Worm (Caenorhabditis elegans) whole organism, L4/young adult: ENCODE results near the gene R11.3.
"Not testable (repeated sequence)": the region's sequence is repeated elsewhere in the genome, so short reads cannot be mapped to it uniquely, and the experiment has no call there.

Experiments
- W03F9.2 ChIP-seq: fragments of 150-350 bp; optimal IDR thresholded peaks from 2 replicates; lab custom pipeline; 2014; ENCODE audit warnings: missing biosample characterization, missing genetic modification characterization
- dao-5 ChIP-seq: sonication (generic microtip); optimal IDR thresholded peaks from 2 replicates; lab custom pipeline; 2016; ENCODE audit warnings: missing genotype, missing genetic modification characterization, moderate library complexity, missing compliant biosample characterization
- him-1 ChIP-seq: sonication (generic microtip); optimal IDR thresholded peaks from 2 replicates; lab custom pipeline; 2016; ENCODE audit warnings: missing genotype, missing genetic modification reagents, missing genetic modification characterization, missing compliant biosample characterization

Gene R11.3

DNA sequence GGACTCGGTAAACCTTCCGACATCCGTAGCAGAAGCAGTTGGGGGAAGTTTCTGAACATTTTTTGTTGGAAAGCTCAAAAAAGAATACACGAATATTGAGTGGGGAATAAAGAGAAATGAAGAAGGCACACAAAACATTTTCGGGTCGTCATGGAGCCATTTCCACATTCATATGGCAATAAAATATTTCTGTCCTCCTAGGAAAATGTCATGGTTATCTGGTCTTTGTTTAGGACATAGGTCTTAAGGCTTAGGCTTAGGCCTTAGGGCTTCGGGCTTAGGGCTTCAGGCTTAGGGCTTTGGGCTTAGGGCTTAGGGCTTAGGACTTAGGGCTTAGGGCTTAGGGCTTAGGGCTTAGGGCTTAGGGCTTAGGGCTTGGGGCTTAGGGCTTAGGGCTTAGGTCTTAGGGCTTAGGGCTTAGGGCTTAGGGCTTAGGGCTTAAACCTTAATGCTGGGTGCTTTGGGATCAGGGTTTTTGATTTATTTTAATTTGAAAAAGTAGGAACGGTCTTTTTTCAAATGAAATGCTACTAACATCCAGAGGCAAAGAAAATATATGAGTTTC, at the start of gene R11.3:
Gene R11.3 (minus strand): TSS at position 51 of the 565 bp plus-strand sequence.
- TF ChIP-seq him-1 (no peak), dao-5 (tag; lab: Kevin White, UChicago) (no peak)

DNA sequence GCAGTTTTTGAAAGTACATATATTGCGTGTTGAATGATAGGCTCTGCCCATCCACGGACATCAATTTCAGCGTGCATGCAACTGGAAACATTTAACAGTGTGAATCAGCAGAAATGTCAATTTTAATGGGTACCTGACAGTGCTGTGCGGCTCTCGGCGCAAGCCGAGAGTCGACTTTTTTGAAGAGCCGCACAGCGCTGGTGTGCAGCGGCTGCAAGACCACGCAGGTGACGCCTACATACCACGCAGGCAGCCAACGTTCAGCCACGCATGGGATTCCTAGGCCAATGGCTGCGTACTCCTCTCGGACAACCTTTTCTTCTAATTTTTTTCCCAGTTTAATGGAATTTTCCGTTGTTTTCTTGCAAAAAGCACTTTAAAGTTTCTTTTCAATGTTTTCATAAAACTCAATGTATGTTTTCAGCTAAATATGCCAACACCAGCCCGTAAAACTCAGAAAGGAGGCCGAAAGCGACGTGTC, 45.8 kb upstream of the R11.3 start, which contains the start of gene W10G6.1:
Gene W10G6.1 (plus strand): TSS at position 431 of the 481 bp plus-strand sequence.
- no peak for TF ChIP-seq W03F9.2 (tag; lab: Kevin White, UChicago)
- no peak for TF ChIP-seq him-1

ce11 chrX:16243129-16243528, 44.1 kb upstream of the R11.3 start:
- TF ChIP-seq him-1 (no peak), W03F9.2 (tag; lab: Kevin White, UChicago) (no peak), dao-5 (tag; lab: Kevin White, UChicago) (no peak)

ce11 chrX:16240626-16241025, 41.6 kb upstream of the R11.3 start:
- TF ChIP-seq dao-5 (tag; lab: Kevin White, UChicago): no peak
- TF ChIP-seq W03F9.2 (tag; lab: Kevin White, UChicago): no peak
- no peak for TF ChIP-seq him-1

ce11 chrX:16228622-16229021, 29.6 kb upstream of the R11.3 start, which contains the start of gene F23A7.5:
Gene F23A7.5, plus strand, starts transcription at chrX:16228922.
- TF ChIP-seq dao-5 (tag; lab: Kevin White, UChicago) (no peak), him-1 (no peak), W03F9.2 (tag; lab: Kevin White, UChicago) (no peak)

DNA sequence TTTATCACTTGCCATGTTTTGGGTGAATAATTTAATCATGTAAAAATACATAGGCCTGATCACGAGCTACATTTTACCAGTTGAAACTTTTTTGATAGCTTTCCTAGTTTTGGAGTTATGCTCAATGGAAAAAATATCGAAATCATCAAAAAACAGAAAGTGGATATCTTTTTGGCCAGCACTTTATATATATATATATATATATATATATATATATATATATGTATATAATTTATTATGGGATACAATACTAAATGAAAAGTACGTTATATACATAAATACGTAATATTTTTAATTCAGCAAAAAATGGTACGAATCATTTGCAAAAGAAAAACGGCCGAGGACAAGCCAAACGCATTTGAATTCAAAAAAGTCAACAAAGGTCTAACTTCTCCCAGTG, 20.7 kb upstream of the R11.3 start, which contains the start of gene F23A7.3:
Gene F23A7.3 (plus strand): TSS at position 301 of the 400 bp plus-strand sequence.
- not testable (repeated sequence) for TF ChIP-seq dao-5 (tag; lab: Kevin White, UChicago); W03F9.2 (tag; lab: Kevin White, UChicago); him-1

DNA sequence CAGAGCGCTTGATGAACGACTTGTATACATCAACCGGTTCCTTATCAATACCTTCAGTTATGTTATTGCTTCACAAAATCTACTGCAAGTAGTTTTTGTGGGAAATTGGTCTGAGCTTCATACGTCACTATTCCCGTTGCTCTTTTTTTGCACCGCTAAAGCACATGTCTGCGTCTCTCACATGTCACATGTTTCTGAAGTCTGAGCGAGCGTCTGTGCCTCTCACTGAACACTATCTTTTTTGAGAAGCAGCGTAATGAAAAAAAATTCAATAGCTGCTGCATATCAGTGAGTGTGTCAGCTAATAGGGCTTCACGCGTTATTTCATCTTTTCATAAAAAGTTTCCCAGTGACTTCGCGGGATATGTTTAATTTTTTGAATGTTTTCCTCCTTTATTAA, 19.3 kb upstream of the R11.3 start:
- TF ChIP-seq W03F9.2 (tag; lab: Kevin White, UChicago) (no peak), him-1 (no peak), dao-5 (tag; lab: Kevin White, UChicago) (no peak)

- TF ChIP-seq him-1 (no peak), W03F9.2 (tag; lab: Kevin White, UChicago) (no peak), dao-5 (tag; lab: Kevin White, UChicago) (no peak)
Measured at ce11 chrX:16217749-16218148, 18.7 kb upstream of the R11.3 start.

DNA sequence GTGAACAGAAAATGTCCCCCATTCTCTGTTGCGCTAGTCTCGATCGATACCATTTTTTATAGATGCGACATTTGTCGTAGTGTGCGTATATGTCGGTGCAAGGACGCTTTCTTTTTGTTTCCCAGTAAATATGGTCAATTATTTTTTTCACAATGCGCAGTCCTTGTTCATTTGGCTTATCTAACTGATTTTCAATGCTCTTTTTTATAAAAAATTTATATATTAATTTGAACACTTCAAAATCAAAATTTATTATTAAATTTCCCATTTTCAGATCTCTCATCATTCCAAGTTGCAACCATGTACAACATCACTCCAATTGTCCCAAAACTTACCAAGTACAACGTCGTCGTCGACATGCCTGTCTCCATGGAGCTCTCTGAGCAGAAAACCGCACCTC, 18.1 kb upstream of the R11.3 start, which contains the start of gene F23A7.1:
Gene F23A7.1 (plus strand): TSS at position 301 of the 400 bp plus-strand sequence.
- no peak for TF ChIP-seq W03F9.2 (tag; lab: Kevin White, UChicago)
- no peak for TF ChIP-seq him-1
- TF ChIP-seq dao-5 (tag; lab: Kevin White, UChicago): no peak

ce11 chrX:16213073-16213472, 14.0 kb upstream of the R11.3 start, which contains the start of gene F23A7.8:
Gene F23A7.8, plus strand, starts transcription at chrX:16213373.
- TF ChIP-seq W03F9.2 (tag; lab: Kevin White, UChicago); him-1; dao-5 (tag; lab: Kevin White, UChicago): not testable (repeated sequence)

DNA sequence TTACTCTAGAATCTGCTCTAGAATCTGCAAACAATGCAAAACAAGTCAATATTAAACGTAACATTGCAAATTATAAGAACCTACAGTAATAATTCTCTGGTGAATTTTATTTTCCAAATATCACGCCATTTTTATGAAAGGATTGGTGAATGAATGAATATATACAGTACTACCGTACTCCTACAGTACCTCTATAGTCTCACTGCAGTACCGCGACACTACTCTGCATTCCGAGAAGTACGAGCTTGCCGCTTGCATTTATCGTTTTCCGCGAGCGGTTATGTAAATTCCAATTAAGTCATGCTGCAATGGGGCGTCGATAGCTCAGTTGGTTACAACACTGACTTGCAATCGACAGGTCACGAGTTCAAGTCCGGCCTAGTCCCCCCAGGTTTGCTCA, 13.3 kb upstream of the R11.3 start, which contains the start of gene F23A7.4:
Gene F23A7.4 (plus strand): TSS at position 301 of the 400 bp plus-strand sequence.
- not testable (repeated sequence) for TF ChIP-seq W03F9.2 (tag; lab: Kevin White, UChicago); him-1; dao-5 (tag; lab: Kevin White, UChicago)

DNA sequence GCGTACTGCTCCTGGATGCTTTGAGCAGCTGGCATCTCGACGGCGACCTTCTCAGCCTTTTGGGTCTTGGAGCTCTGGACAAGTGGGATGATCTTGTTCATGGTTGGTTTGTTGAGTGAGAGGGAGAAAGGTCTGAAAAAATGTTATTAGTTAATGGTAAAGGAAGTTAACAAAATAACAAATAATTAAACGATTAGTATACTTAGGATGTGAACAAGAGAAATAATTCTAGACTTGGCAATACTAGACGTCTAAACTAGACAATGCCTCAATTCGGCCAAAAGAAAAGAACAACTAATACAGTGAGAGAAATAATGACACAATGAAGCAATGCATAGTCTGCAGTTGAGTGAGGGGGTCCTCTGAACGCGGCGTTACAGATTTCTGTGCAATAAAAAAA, 11.5 kb upstream of the R11.3 start, which contains the start of gene R11.4:
Gene R11.4 (minus strand): TSS at position 101 of the 400 bp plus-strand sequence.
- TF ChIP-seq dao-5 (tag; lab: Kevin White, UChicago): no peak
- TF ChIP-seq W03F9.2 (tag; lab: Kevin White, UChicago): no peak
- no peak for TF ChIP-seq him-1

DNA sequence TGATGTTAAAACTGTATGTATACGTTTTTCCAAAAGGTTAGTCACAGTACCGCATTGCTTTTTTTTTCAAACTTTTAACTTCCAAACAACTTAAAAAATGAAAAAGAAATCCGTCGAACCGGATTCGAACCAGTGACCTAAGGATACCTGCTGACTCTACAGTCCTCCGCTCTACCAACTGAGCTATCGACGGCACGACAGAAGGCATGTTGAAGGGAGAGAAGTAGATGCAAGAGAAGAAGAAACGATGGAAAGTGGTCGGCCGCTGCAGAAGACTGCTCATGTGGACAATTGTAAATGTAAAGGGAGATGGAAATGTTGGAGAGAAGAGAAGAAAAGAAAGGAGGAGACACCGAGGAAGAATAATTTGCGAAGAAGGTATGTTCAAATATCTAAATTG, 10.6 kb upstream of the R11.3 start:
- TF ChIP-seq dao-5 (tag; lab: Kevin White, UChicago) (peak; percentile 81), him-1 (peak; percentile 71), W03F9.2 (tag; lab: Kevin White, UChicago) (peak; percentile 42)

- TF ChIP-seq him-1: no peak
- no peak for TF ChIP-seq dao-5 (tag; lab: Kevin White, UChicago)
- TF ChIP-seq W03F9.2 (tag; lab: Kevin White, UChicago): no peak
Measured at ce11 chrX:16209122-16209521, 10.1 kb upstream of the R11.3 start.
